Fruit fly (Drosophila melanogaster) whole organism: ENCODE measurements around the gene lectin-29Ca.

Experiments
- CG8478 ChIP-seq: fragments of >200 bp; optimal IDR thresholded peaks from 2 replicates; lab custom pipeline; 2018; ENCODE audit warnings: inconsistent platforms
- Dll ChIP-seq: fragments of >200 bp; optimal IDR thresholded peaks from 2 replicates; lab custom pipeline; 2017
- EcR ChIP-seq, 2 experiments: fragments of >200 bp; optimal IDR thresholded peaks; 2 replicates each; lab custom pipeline; 2017; ENCODE audit warnings: missing biosample characterization in 2 of 2, missing genetic modification characterization in 2 of 2, missing genetic modification reagents in 2 of 2
- psq ChIP-seq: fragments of >200 bp; optimal IDR thresholded peaks from 2 replicates; lab custom pipeline; 2017

DNA sequence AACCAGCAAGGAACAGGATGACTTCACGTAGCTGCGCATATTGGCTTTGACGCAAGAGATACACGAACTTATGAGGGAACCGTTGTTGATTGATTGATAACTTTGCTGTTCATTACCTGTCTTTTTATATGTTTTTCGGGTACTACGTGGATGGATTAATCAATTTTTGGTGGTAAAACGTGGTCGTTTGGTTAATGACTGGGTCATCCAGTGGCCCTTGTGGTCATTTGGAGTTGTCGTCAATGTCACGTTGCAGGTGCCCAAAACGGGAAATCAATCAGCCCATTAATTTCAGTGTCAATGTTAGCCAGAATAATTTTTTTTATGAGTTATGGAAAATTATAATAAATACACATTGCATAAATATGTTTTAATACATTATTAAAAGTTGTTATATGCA is 4.8 kb downstream of the lectin-29Ca start, which contains the start of gene CG42819:
- TF ChIP-seq psq (lab: Kevin White, UChicago) = no peak
- TF ChIP-seq EcR (GFP tag; optimal IDR thresholded peaks at IDR 0.05; lab: Kevin White, UChicago) = no peak
- no peak for TF ChIP-seq Dll (lab: Kevin White, UChicago)
- TF ChIP-seq CG8478 (lab: Kevin White, UChicago) = no peak
